Fruit fly (Drosophila melanogaster) whole organism, embryonic: ENCODE data around the gene CG8117.
A peak's percentile ranks its signal among the peaks of the same experiment; 100 is the strongest.

ENCODE experiments used
- CG10274 ChIP-seq: fragments of 200-800 bp; sonication (Bioruptor generic); optimal IDR thresholded peaks from 3 replicates; lab custom pipeline; 2017; ENCODE audit warnings: missing biosample characterization, mild to moderate bottlenecking, missing genetic modification characterization
- CG11456 ChIP-seq: fragments of 200-800 bp; sonication (Bioruptor generic); IDR thresholded peaks from 3 replicates; pipeline ENCODE4 v1.3.6; 2022; ENCODE audit warnings: missing biosample characterization, missing genetic modification characterization
- CG11560 ChIP-seq: fragments of 200-800 bp; sonication (Bioruptor generic); IDR thresholded peaks from 3 replicates; pipeline ENCODE4 v1.3.6; 2022; ENCODE audit warnings: missing biosample characterization, missing genetic modification characterization
- CG12071 ChIP-seq: fragments of 200-800 bp; sonication (Bioruptor generic); optimal IDR thresholded peaks from 3 replicates; lab custom pipeline; 2018; ENCODE audit warnings: missing biosample characterization, mild to moderate bottlenecking, missing genetic modification characterization
- CG1233 ChIP-seq: fragments of 200-800 bp; sonication (Bioruptor generic); optimal IDR thresholded peaks from 4 replicates; lab custom pipeline; 2018; ENCODE audit warnings: missing biosample characterization, mild to moderate bottlenecking, missing genetic modification characterization
- CG12659 ChIP-seq: fragments of 200-800 bp; sonication (Bioruptor generic); optimal IDR thresholded peaks from 3 replicates; lab custom pipeline; 2017; ENCODE audit warnings: mild to moderate bottlenecking, missing biosample characterization, missing genetic modification reagents, missing genetic modification characterization
- CG13287 ChIP-seq: fragments of 200-800 bp; sonication (Bioruptor generic); IDR thresholded peaks from 2 replicates; pipeline ENCODE4 v1.3.6; 2022; ENCODE audit warnings: missing biosample characterization, missing genetic modification characterization; ENCODE audit not compliant: partially characterized antibody
- CG14667 ChIP-seq: fragments of 200-800 bp; sonication (Bioruptor generic); IDR thresholded peaks from 2 replicates; pipeline ENCODE4 v1.3.6; 2022; ENCODE audit warnings: missing biosample characterization, missing genetic modification characterization
- CG17612 ChIP-seq: fragments of 200-800 bp; sonication (Bioruptor generic); IDR thresholded peaks from 2 replicates; pipeline ENCODE4 v1.3.6; 2022; ENCODE audit warnings: missing biosample characterization, missing genetic modification characterization
- CG18619 ChIP-seq: fragments of 200-800 bp; sonication (Bioruptor generic); optimal IDR thresholded peaks from 3 replicates; lab custom pipeline; 2017; ENCODE audit warnings: missing biosample characterization, mild to moderate bottlenecking, missing genetic modification characterization
- CG18764 ChIP-seq: fragments of 200-800 bp; sonication (Bioruptor generic); optimal IDR thresholded peaks from 3 replicates; lab custom pipeline; 2016; ENCODE audit warnings: missing biosample characterization, missing genetic modification characterization
- CG2116 ChIP-seq: fragments of 200-800 bp; sonication (Bioruptor generic); optimal IDR thresholded peaks from 3 replicates; lab custom pipeline; 2018; ENCODE audit warnings: missing biosample characterization, mild to moderate bottlenecking, missing genetic modification characterization
- CG2678 ChIP-seq: fragments of 200-800 bp; sonication (Bioruptor generic); optimal IDR thresholded peaks from 3 replicates; lab custom pipeline; 2019; ENCODE audit warnings: missing biosample characterization, mild to moderate bottlenecking, missing genetic modification characterization, moderate library complexity
- CG2712 ChIP-seq: fragments of 200-800 bp; optimal IDR thresholded peaks from 3 replicates; lab custom pipeline; 2019; ENCODE audit warnings: missing biosample characterization, mild to moderate bottlenecking, missing genetic modification characterization, moderate library complexity
- CG30020 ChIP-seq: fragments of 200-800 bp; optimal IDR thresholded peaks from 2 replicates; lab custom pipeline; 2019; ENCODE audit warnings: missing biosample characterization, mild to moderate bottlenecking, missing genetic modification characterization, moderate library complexity
- CG31441 ChIP-seq: fragments of 200-800 bp; sonication (Bioruptor generic); IDR thresholded peaks from 2 replicates; pipeline ENCODE4 v1.3.6; 2022; ENCODE audit warnings: missing biosample characterization, missing genetic modification characterization
- CG33213 ChIP-seq: fragments of 200-800 bp; sonication (Bioruptor generic); optimal IDR thresholded peaks from 3 replicates; lab custom pipeline; 2016; ENCODE audit warnings: missing biosample characterization, missing genetic modification characterization
- CG34224 ChIP-seq: fragments of 200-800 bp; sonication (Bioruptor generic); IDR thresholded peaks from 3 replicates; pipeline ENCODE4 v1.3.6; 2022; ENCODE audit warnings: missing biosample characterization, missing genetic modification characterization; ENCODE audit not compliant: partially characterized antibody
- CG4820 ChIP-seq: fragments of 200-800 bp; sonication (Bioruptor generic); optimal IDR thresholded peaks from 3 replicates; lab custom pipeline; 2016; ENCODE audit warnings: missing biosample characterization, missing genetic modification characterization
- CG7372 ChIP-seq: fragments of 200-800 bp; sonication (Bioruptor generic); IDR thresholded peaks from 2 replicates; pipeline ENCODE4 v1.3.6; 2022; ENCODE audit warnings: missing biosample characterization, missing genetic modification characterization
- CG7745 ChIP-seq: fragments of 200-800 bp; sonication (Bioruptor generic); optimal IDR thresholded peaks from 2 replicates; lab custom pipeline; 2018; ENCODE audit warnings: missing biosample characterization, mild to moderate bottlenecking, missing genetic modification characterization, moderate library complexity
- CG7963 ChIP-seq: fragments of 200-800 bp; sonication (Bioruptor generic); IDR thresholded peaks from 3 replicates; pipeline ENCODE4 v1.3.6; 2022; ENCODE audit warnings: missing biosample characterization, missing genetic modification characterization; ENCODE audit not compliant: partially characterized antibody
- CG8388 ChIP-seq: fragments of 200-800 bp; sonication (Bioruptor generic); optimal IDR thresholded peaks from 2 replicates; lab custom pipeline; 2019; ENCODE audit warnings: missing biosample characterization, mild to moderate bottlenecking, missing genetic modification characterization, moderate library complexity
- CG9797 ChIP-seq: fragments of 200-800 bp; sonication (Bioruptor generic); optimal IDR thresholded peaks from 3 replicates; lab custom pipeline; 2018; ENCODE audit warnings: missing biosample characterization, mild to moderate bottlenecking, missing genetic modification characterization
- CkIIα-i1 ChIP-seq: fragments of 200-800 bp; sonication (Bioruptor generic); IDR thresholded peaks from 2 replicates; pipeline ENCODE4 v1.3.6; 2022; ENCODE audit warnings: missing biosample characterization, missing genetic modification characterization
- Dek ChIP-seq: fragments of 200-800 bp; sonication (Bioruptor generic); optimal IDR thresholded peaks from 3 replicates; lab custom pipeline; 2019; ENCODE audit warnings: missing biosample characterization, mild to moderate bottlenecking, missing genetic modification characterization, moderate library complexity
- Hr51 ChIP-seq, 2 experiments: fragments of 200-800 bp; sonication (Bioruptor generic); optimal IDR thresholded peaks; 2 replicates in 1 of 2; 3 replicates in 1 of 2; lab custom pipeline; 2016 to 2018; ENCODE audit warnings: missing biosample characterization in 2 of 2, missing genetic modification characterization in 2 of 2, mild to moderate bottlenecking in 1 of 2, moderate library complexity in 1 of 2
- Hr78 ChIP-seq, 2 experiments: fragments of 200-800 bp in 1 of 2; fragments of >200 bp in 1 of 2; sonication (Bioruptor generic) in 1 of 2; optimal IDR thresholded peaks; 2 replicates each; lab custom pipeline; 2017 to 2019; ENCODE audit warnings: missing biosample characterization in 2 of 2, missing genetic modification characterization in 2 of 2, mild to moderate bottlenecking in 1 of 2, moderate library complexity in 1 of 2
- Lpt ChIP-seq: fragments of >200 bp; optimal IDR thresholded peaks from 2 replicates; lab custom pipeline; 2018; ENCODE audit warnings: missing biosample characterization, missing genetic modification characterization
- MTF-1 ChIP-seq: fragments of 200-800 bp; sonication (Bioruptor generic); optimal IDR thresholded peaks from 2 replicates; lab custom pipeline; 2018; ENCODE audit warnings: missing biosample characterization, mild to moderate bottlenecking, missing genetic modification characterization, borderline replicate concordance
- Mes4 ChIP-seq: fragments of 200-800 bp; sonication (Bioruptor generic); optimal IDR thresholded peaks from 2 replicates; lab custom pipeline; 2016; ENCODE audit warnings: missing biosample characterization, missing genetic modification characterization
- Opbp ChIP-seq: fragments of 200-800 bp; sonication (Bioruptor generic); IDR thresholded peaks from 3 replicates; pipeline ENCODE4 v1.3.6; 2022; ENCODE audit warnings: missing biosample characterization, missing genetic modification characterization; ENCODE audit not compliant: partially characterized antibody
- Optix ChIP-seq: fragments of 200-800 bp; sonication (Bioruptor generic); IDR thresholded peaks from 3 replicates; pipeline ENCODE4 v1.3.6; 2022; ENCODE audit warnings: missing biosample characterization, missing genetic modification characterization
- Rfx ChIP-seq: fragments of 200-800 bp; sonication (Bioruptor generic); IDR thresholded peaks from 2 replicates; pipeline ENCODE4 v1.3.6; 2022; ENCODE audit warnings: missing biosample characterization, missing genetic modification characterization
- abd-A ChIP-seq: fragments of 200-800 bp; sonication (Bioruptor generic); optimal IDR thresholded peaks from 3 replicates; lab custom pipeline; 2019; ENCODE audit warnings: missing biosample characterization, mild to moderate bottlenecking, missing genetic modification characterization, moderate library complexity
- ato ChIP-seq: fragments of 200-800 bp; sonication (Bioruptor generic); IDR thresholded peaks from 2 replicates; pipeline ENCODE4 v1.3.6; 2022; ENCODE audit warnings: missing biosample characterization, missing genetic modification characterization; ENCODE audit not compliant: partially characterized antibody
- cad ChIP-seq: fragments of >200 bp; optimal IDR thresholded peaks from 2 replicates; lab custom pipeline; 2017; ENCODE audit warnings: missing biosample characterization, missing genetic modification characterization
- chinmo ChIP-seq: fragments of 200-800 bp; sonication (Bioruptor generic); IDR thresholded peaks from 4 replicates; pipeline ENCODE4 v1.3.6; 2022; ENCODE audit warnings: missing biosample characterization, missing genetic modification characterization; ENCODE audit not compliant: partially characterized antibody
- crc ChIP-seq: fragments of 200-800 bp; sonication (Bioruptor generic); optimal IDR thresholded peaks from 2 replicates; lab custom pipeline; 2016; ENCODE audit warnings: missing biosample characterization, missing genetic modification characterization
- dysf ChIP-seq: fragments of 200-800 bp; sonication (Bioruptor generic); IDR thresholded peaks from 3 replicates; pipeline ENCODE4 v1.3.6; 2022; ENCODE audit warnings: missing biosample characterization, missing genetic modification characterization
- ftz-f1 ChIP-seq: fragments of 200-800 bp; sonication (Bioruptor generic); optimal IDR thresholded peaks from 2 replicates; lab custom pipeline; 2016; ENCODE audit warnings: missing biosample characterization, missing genetic modification characterization
- gcm2 ChIP-seq: fragments of 200-800 bp; sonication (Bioruptor generic); optimal IDR thresholded peaks from 2 replicates; lab custom pipeline; 2016; ENCODE audit warnings: missing biosample characterization, missing genetic modification characterization
- grau ChIP-seq: fragments of 200-800 bp; optimal IDR thresholded peaks from 3 replicates; lab custom pipeline; 2019; ENCODE audit warnings: missing biosample characterization, mild to moderate bottlenecking, missing genetic modification characterization, moderate library complexity
- gsb-n ChIP-seq: fragments of 200-800 bp; sonication (Bioruptor generic); optimal IDR thresholded peaks from 3 replicates; lab custom pipeline; 2018; ENCODE audit warnings: missing biosample characterization, mild to moderate bottlenecking, missing genetic modification characterization
- kah ChIP-seq: fragments of 200-800 bp; sonication (Bioruptor generic); optimal IDR thresholded peaks from 2 replicates; lab custom pipeline; 2018; ENCODE audit warnings: missing biosample characterization, mild to moderate bottlenecking, missing genetic modification characterization
- pb ChIP-seq: fragments of 200-800 bp; sonication (Bioruptor generic); optimal IDR thresholded peaks from 3 replicates; lab custom pipeline; 2016; ENCODE audit warnings: missing biosample characterization, missing genetic modification characterization
- stc ChIP-seq: fragments of 200-800 bp; sonication (Bioruptor generic); IDR thresholded peaks from 2 replicates; pipeline ENCODE4 v1.3.6; 2022; ENCODE audit warnings: missing biosample characterization, missing genetic modification characterization
- trem ChIP-seq: fragments of 200-800 bp; optimal IDR thresholded peaks from 3 replicates; lab custom pipeline; 2019; ENCODE audit warnings: missing biosample characterization, mild to moderate bottlenecking, missing genetic modification characterization, moderate library complexity
- trh ChIP-seq: fragments of 200-800 bp; sonication (Bioruptor generic); optimal IDR thresholded peaks from 2 replicates; lab custom pipeline; 2016; ENCODE audit warnings: missing biosample characterization, missing genetic modification characterization
- zfh1 ChIP-seq: fragments of 200-800 bp; sonication (Bioruptor generic); IDR thresholded peaks from 3 replicates; pipeline ENCODE4 v1.3.6; 2022; ENCODE audit warnings: missing biosample characterization, missing genetic modification characterization

CG8117 gene

dm6 chrX:15599697-15600096 lies 44.3 kb upstream of the CG8117 start (continued):
- TF ChIP-seq CG2116 = no peak
- peak; percentile 32 for TF ChIP-seq crc (GFP tag; lab: Kevin White, UChicago)
- peak; percentile 24; the same call in 1 of the 3 replicates for TF ChIP-seq Optix
- TF ChIP-seq CG2712 (tag; lab: Kevin White, UChicago) = peak; percentile 46
- TF ChIP-seq CG33213 (GFP tag; lab: Kevin White, UChicago) = peak; percentile 43
- TF ChIP-seq cad (GFP tag; lab: Kevin White, UChicago) = no peak
- no peak for TF ChIP-seq ftz-f1
- TF ChIP-seq Opbp (GFP tag; lab: Robert Waterston, UW) = no peak
- peak; percentile 48 for TF ChIP-seq CG31441 (GFP tag; lab: Robert Waterston, UW)
- no peak for TF ChIP-seq abd-A (tag; lab: Kevin White, UChicago)
- TF ChIP-seq trh (GFP tag; lab: Kevin White, UChicago) = no peak
- TF ChIP-seq CG12071 (GFP tag; lab: Kevin White, UChicago) = peak; percentile 55
- no peak for TF ChIP-seq CG7745 (tag; lab: Kevin White, UChicago)
- no peak for TF ChIP-seq chinmo (GFP tag; lab: Robert Waterston, UW)
- TF ChIP-seq kah = no peak
- TF ChIP-seq CG10274 = no peak
- peak in 1 of 2 experiments; percentile 72 for TF ChIP-seq Hr51 (GFP tag; optimal IDR thresholded peaks at IDR 0.05; lab: Kevin White, UChicago)
- no peak for TF ChIP-seq CG7963 (GFP tag; lab: Robert Waterston, UW)
- no peak for TF ChIP-seq pb (GFP tag; lab: Kevin White, UChicago)
- no peak for TF ChIP-seq ato (GFP tag; lab: Robert Waterston, UW)
- peak; percentile 55 for TF ChIP-seq CG4820 (GFP tag; lab: Kevin White, UChicago)
- peak; percentile 36 for TF ChIP-seq MTF-1 (GFP tag; lab: Kevin White, UChicago)
- peak; percentile 62 for TF ChIP-seq stc (GFP tag; lab: Robert Waterston, UW)
- no peak for TF ChIP-seq CG13287 (GFP tag; lab: Robert Waterston, UW)
- TF ChIP-seq grau (tag; lab: Kevin White, UChicago) = peak; percentile 68
- peak; percentile 52 for TF ChIP-seq Dek (tag; lab: Kevin White, UChicago)
- TF ChIP-seq CG14667 (GFP tag; lab: Robert Waterston, UW) = peak; percentile 51
- TF ChIP-seq CG18764 = peak; percentile 6
- TF ChIP-seq trem (tag; lab: Kevin White, UChicago) = no peak
- TF ChIP-seq CG17612 = no peak
- peak; percentile 47; the same call in 1 of the 3 replicates for TF ChIP-seq CG11560 (tag; lab: Robert Waterston, UW)
- TF ChIP-seq gsb-n (tag; lab: Kevin White, UChicago) = no peak
- peak; percentile 42 for TF ChIP-seq CG12659 (GFP tag; lab: Kevin White, UChicago)
- no peak for TF ChIP-seq CG34224 (GFP tag; lab: Robert Waterston, UW)
- TF ChIP-seq Hr78 (GFP tag; optimal IDR thresholded peaks at IDR 0.05; lab: Kevin White, UChicago) = peak in 1 of 2 experiments; percentile 4
- peak; percentile 67; the same call in 1 of the 2 replicates for TF ChIP-seq CG7372 (GFP tag; lab: Robert Waterston, UW)
- peak; percentile 79 for TF ChIP-seq dysf (GFP tag; lab: Robert Waterston, UW)
- no peak for TF ChIP-seq Lpt
- TF ChIP-seq gcm2 = no peak
- TF ChIP-seq CG1233 = peak; percentile 37
- TF ChIP-seq CkIIα-i1 (GFP tag; lab: Robert Waterston, UW) = no peak
- peak; percentile 77; the same call in 2 of the 3 replicates for TF ChIP-seq CG11456
- peak; percentile 23 for TF ChIP-seq CG8388 (GFP tag; lab: Kevin White, UChicago)
- TF ChIP-seq CG18619 = no peak
- TF ChIP-seq CG9797 (GFP tag; lab: Kevin White, UChicago) = no peak
- peak; percentile 73 for TF ChIP-seq CG2678 (tag; lab: Kevin White, UChicago)
- peak; percentile 65 for TF ChIP-seq zfh1
- no peak for TF ChIP-seq CG30020 (tag; lab: Kevin White, UChicago)
- peak; percentile 26 for TF ChIP-seq Mes4 (GFP tag; lab: Kevin White, UChicago)
- TF ChIP-seq Rfx (GFP tag; lab: Robert Waterston, UW) = peak; percentile 75
